Worm (Caenorhabditis elegans) whole organism, L4/young adult: Measurements from ENCODE around the gene eif-3.K.

Experiments used
- W03F9.2 ChIP-seq: fragments of 150-350 bp; optimal IDR thresholded peaks from 2 replicates; lab custom pipeline; 2014; ENCODE audit warnings: missing biosample characterization, missing genetic modification characterization
- him-1 ChIP-seq: sonication (generic microtip); optimal IDR thresholded peaks from 2 replicates; lab custom pipeline; 2016; ENCODE audit warnings: missing genotype, missing genetic modification reagents, missing genetic modification characterization, missing compliant biosample characterization

- TF ChIP-seq him-1 (tag; lab: Kevin White, UChicago) (no peak), W03F9.2 (tag; lab: Kevin White, UChicago) (no peak)
Measured at ce11 chrV:12954261-12954660, 459 bp downstream of the eif-3.K start.
